Fruit fly (Drosophila melanogaster) whole organism, prepupa: ENCODE measurements around the gene CG42660.
"Not testable (repeated sequence)": the region's sequence is repeated elsewhere in the genome, so short reads cannot be mapped to it uniquely, and the experiment has no call there.

Experiments used
- CG10631 ChIP-seq: fragments of 200-800 bp; sonication (Bioruptor generic); optimal IDR thresholded peaks from 2 replicates; lab custom pipeline; 2016; ENCODE audit warnings: missing biosample characterization, missing genetic modification characterization
- CG7368 ChIP-seq: fragments of 200-800 bp; sonication (Bioruptor generic); optimal IDR thresholded peaks from 3 replicates; lab custom pipeline; 2016; ENCODE audit warnings: missing biosample characterization, missing genetic modification characterization
- Gug ChIP-seq: fragments of 200-800 bp; sonication (Bioruptor generic); IDR thresholded peaks from 2 replicates; pipeline ENCODE4 v1.3.6; 2022; ENCODE audit warnings: missing biosample characterization, missing genetic modification characterization
- Hr4 ChIP-seq: fragments of 200-800 bp; sonication (Bioruptor generic); optimal IDR thresholded peaks from 3 replicates; lab custom pipeline; 2016; ENCODE audit warnings: missing biosample characterization, missing genetic modification characterization
- acj6 ChIP-seq: fragments of 200-800 bp; sonication (Bioruptor generic); optimal IDR thresholded peaks from 3 replicates; lab custom pipeline; 2016; ENCODE audit warnings: missing biosample characterization, missing genetic modification characterization
- fd59A ChIP-seq: fragments of 200-800 bp; sonication (Bioruptor generic); optimal IDR thresholded peaks from 2 replicates; lab custom pipeline; 2017; ENCODE audit warnings: missing biosample characterization, mild to moderate bottlenecking, missing genetic modification characterization, missing genetic modification reagents

- TF ChIP-seq Gug (GFP tag; lab: Robert Waterston, UW); acj6 (GFP tag; lab: Kevin White, UChicago); fd59A (GFP tag; lab: Kevin White, UChicago); CG10631 (GFP tag; lab: Kevin White, UChicago); Hr4; CG7368: not testable (repeated sequence)
Observed at dm6 chr3L:7498731-7499130, 33.4 kb downstream of the CG42660 start, which contains the start of gene CG8539.
